Fruit fly (Drosophila melanogaster) whole organism: ENCODE measurements around the gene inaE.

Experiments used
- CG8478 ChIP-seq: fragments of >200 bp; optimal IDR thresholded peaks from 2 replicates; lab custom pipeline; 2018; ENCODE audit warnings: inconsistent platforms
- Dll ChIP-seq: fragments of >200 bp; optimal IDR thresholded peaks from 2 replicates; lab custom pipeline; 2017
- pan ChIP-seq: fragments of >200 bp; optimal IDR thresholded peaks from 2 replicates; lab custom pipeline; 2017
- usp ChIP-seq: fragments of >200 bp; optimal IDR thresholded peaks from 2 replicates; lab custom pipeline; 2017; ENCODE audit warnings: missing biosample characterization, missing genetic modification characterization, mixed read lengths

DNA sequence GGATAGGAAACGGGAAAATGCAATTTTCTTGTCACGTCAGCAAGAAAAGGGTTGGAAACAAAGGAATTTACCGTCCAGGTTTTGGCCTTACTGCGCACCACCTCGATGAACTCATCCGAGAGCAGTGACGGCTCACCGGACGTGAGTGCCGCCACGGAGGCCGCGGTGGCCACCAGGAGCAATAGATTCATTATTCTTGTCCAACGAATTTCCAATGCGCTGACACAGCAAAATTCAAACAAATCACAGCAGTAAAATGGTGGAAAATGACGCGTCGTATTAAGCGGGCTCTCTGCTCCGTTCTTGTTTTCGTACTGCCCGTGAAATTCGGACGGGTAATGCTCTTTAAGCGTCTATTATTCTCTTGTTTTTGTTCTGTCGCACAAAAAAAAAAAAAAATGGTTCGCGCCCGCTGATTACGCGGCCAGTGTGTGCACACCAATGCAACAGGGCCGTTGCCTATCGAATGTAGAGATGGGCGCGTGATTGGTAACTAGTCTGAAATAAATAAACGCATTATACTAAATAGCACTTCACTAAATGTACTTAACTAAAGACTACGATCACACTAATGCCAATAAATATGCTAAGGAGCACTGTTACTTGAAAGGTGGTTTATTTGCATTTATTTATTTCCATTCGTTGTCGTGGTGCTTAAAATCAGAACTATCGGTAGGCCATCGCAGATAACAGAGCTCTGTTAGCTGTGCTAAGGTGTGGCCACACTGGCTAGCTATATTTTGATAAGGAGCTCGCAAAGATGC lies 1.6 kb upstream of the inaE start, which contains the start of the genes CtsB and amrt:
- TF ChIP-seq pan (lab: Kevin White, UChicago) (no peak), CG8478 (no peak), usp (GFP tag; lab: Kevin White, UChicago) (no peak), Dll (lab: Kevin White, UChicago) (no peak)
